Worm (Caenorhabditis elegans) whole organism, early embryonic: ENCODE measurements around the gene cest-5.1.

Experiments used
- B0310.2 ChIP-seq: sonication (generic microtip); optimal IDR thresholded peaks from 2 replicates; lab custom pipeline; 2016; ENCODE audit warnings: mild to moderate bottlenecking, missing genetic modification characterization, missing compliant biosample characterization
- ama-1 ChIP-seq: fragments of 150-350 bp; optimal IDR thresholded peaks from 2 replicates; lab custom pipeline; 2014
- ceh-36 ChIP-seq: sonication (generic microtip); optimal IDR thresholded peaks from 2 replicates; lab custom pipeline; 2016; ENCODE audit warnings: missing genetic modification characterization, inconsistent platforms, missing compliant biosample characterization
- ets-7 ChIP-seq: sonication (generic microtip); optimal IDR thresholded peaks from 2 replicates; lab custom pipeline; 2016; ENCODE audit warnings: missing genotype, missing genetic modification characterization, missing compliant biosample characterization
- flt-1 ChIP-seq: fragments of 200-800 bp; sonication (Bioruptor generic); IDR thresholded peaks from 2 replicates; pipeline ENCODE4 v1.3.6; 2022; ENCODE audit warnings: missing genetic modification characterization, missing compliant biosample characterization
- hmbx-1 ChIP-seq: sonication (generic microtip); optimal IDR thresholded peaks from 2 replicates; lab custom pipeline; 2016; ENCODE audit warnings: mild to moderate bottlenecking, missing genetic modification characterization, missing compliant biosample characterization
- sea-1 ChIP-seq: fragments of 200-800 bp; sonication (Bioruptor generic); conservative IDR thresholded peaks from 2 replicates; pipeline ENCODE4 v1.3.6; 2022; ENCODE audit warnings: missing genetic modification characterization, missing compliant biosample characterization

DNA sequence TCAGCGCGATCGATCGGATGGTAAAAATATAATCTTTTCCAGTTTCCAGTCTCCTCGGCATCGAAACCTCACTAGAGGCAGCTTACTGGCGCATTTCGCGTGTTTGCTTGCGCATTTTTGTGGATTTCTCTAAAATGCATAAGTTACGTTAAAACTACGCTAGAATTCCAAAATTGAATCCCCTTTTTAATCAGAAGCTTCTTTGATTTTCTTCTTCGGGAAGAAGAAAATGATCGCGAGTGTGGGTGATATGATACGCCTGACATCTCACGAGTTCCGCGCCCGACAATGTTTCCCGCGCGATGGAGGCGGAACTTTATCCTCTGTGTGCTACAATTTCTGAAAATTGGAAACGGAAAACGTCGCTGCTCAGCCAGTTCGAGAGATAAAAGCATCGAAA is 32.8 kb upstream of the cest-5.1 start:
- no peak for TF ChIP-seq hmbx-1 (tag; lab: Kevin White, UChicago)
- no peak for TF ChIP-seq B0310.2 (tag; lab: Kevin White, UChicago)
- TF ChIP-seq ama-1: no peak
- no peak for TF ChIP-seq ceh-36 (tag; lab: Kevin White, UChicago)
- TF ChIP-seq sea-1: no peak
- no peak for TF ChIP-seq flt-1 (GFP tag; lab: Robert Waterston, UW)
- no peak for TF ChIP-seq ets-7 (tag; lab: Kevin White, UChicago)
